Worm (Caenorhabditis elegans) whole organism, L4 larva: ENCODE data around the gene coq-5.

Experiments
- D1046.2 ChIP-seq: fragments of 200-800 bp; sonication (Bioruptor generic); IDR thresholded peaks from 2 replicates; pipeline ENCODE4 v1.3.6; 2022; ENCODE audit warnings: missing genetic modification characterization, missing compliant biosample characterization
- F26F4.8 ChIP-seq: fragments of 200-800 bp; sonication (Bioruptor generic); conservative IDR thresholded peaks from 2 replicates; pipeline ENCODE4 v1.3.6; 2022; ENCODE audit warnings: missing genetic modification characterization, missing compliant biosample characterization
- T26A8.4 ChIP-seq: fragments of 200-800 bp; sonication (Bioruptor generic); IDR thresholded peaks from 2 replicates; pipeline ENCODE4 v1.3.6; 2022; ENCODE audit warnings: missing genetic modification characterization, missing compliant biosample characterization
- aha-1 ChIP-seq: fragments of 150-350 bp; peaks from one replicate; lab custom pipeline; 2014; ENCODE audit warnings: missing biosample characterization, missing genetic modification characterization
- arid-1 ChIP-seq: fragments of 200-800 bp; sonication (Bioruptor generic); conservative IDR thresholded peaks from 2 replicates; pipeline ENCODE4 v1.3.6; 2022; ENCODE audit warnings: missing genetic modification reagents, missing genetic modification characterization, missing compliant biosample characterization
- ceh-20 ChIP-seq: fragments of 200-800 bp; sonication (Bioruptor generic); IDR thresholded peaks from 2 replicates; pipeline ENCODE4 v1.3.6; 2022; ENCODE audit warnings: missing genetic modification reagents, missing genetic modification characterization, missing compliant biosample characterization
- ceh-32 ChIP-seq: sonication (generic microtip); optimal IDR thresholded peaks from 2 replicates; lab custom pipeline; 2016; ENCODE audit warnings: mild to moderate bottlenecking, missing genetic modification characterization, missing compliant biosample characterization; ENCODE audit not compliant: poor library complexity
- ceh-62 ChIP-seq: sonication (generic microtip); optimal IDR thresholded peaks from 2 replicates; lab custom pipeline; 2017; ENCODE audit warnings: missing biosample characterization, missing genetic modification characterization
- cey-2 ChIP-seq: sonication (generic microtip); optimal IDR thresholded peaks from 3 replicates; lab custom pipeline; 2017; ENCODE audit warnings: missing genetic modification characterization, mild to moderate bottlenecking, missing compliant biosample characterization, antibody characterized with exemption, borderline replicate concordance; ENCODE audit not compliant: insufficient read depth
- daf-19 ChIP-seq: fragments of 200-800 bp; sonication (Bioruptor generic); conservative IDR thresholded peaks from 2 replicates; pipeline ENCODE4 v1.3.6; 2022; ENCODE audit warnings: missing genetic modification characterization, missing compliant biosample characterization
- daf-8 ChIP-seq: fragments of 200-800 bp; sonication (Bioruptor generic); IDR thresholded peaks from 2 replicates; pipeline ENCODE4 v1.3.6; 2022; ENCODE audit warnings: missing genetic modification characterization, missing compliant biosample characterization
- dmd-8 ChIP-seq: fragments of 200-800 bp; sonication (Bioruptor generic); IDR thresholded peaks from 2 replicates; pipeline ENCODE4 v1.3.6; 2022; ENCODE audit warnings: missing genetic modification characterization, missing compliant biosample characterization
- duxl-1 ChIP-seq: sonication (generic microtip); optimal IDR thresholded peaks from 2 replicates; lab custom pipeline; 2016; ENCODE audit warnings: mild to moderate bottlenecking, missing genetic modification characterization, moderate library complexity, missing compliant biosample characterization; ENCODE audit not compliant: poor library complexity
- fkh-10 ChIP-seq: fragments of 150-350 bp; optimal IDR thresholded peaks from 2 replicates; lab custom pipeline; 2014; ENCODE audit warnings: missing biosample characterization, missing genetic modification reagents, missing genetic modification characterization
- gei-8 ChIP-seq: fragments of 200-800 bp; sonication (Bioruptor generic); optimal IDR thresholded peaks from 2 replicates; lab custom pipeline; 2018; ENCODE audit warnings: mild to moderate bottlenecking, missing genetic modification characterization, missing compliant biosample characterization
- hlh-11 ChIP-seq: fragments of 200-800 bp; sonication (Bioruptor generic); optimal IDR thresholded peaks from 2 replicates; lab custom pipeline; 2018; ENCODE audit warnings: mild to moderate bottlenecking, missing genetic modification characterization, missing compliant biosample characterization
- hlh-30 ChIP-seq: sonication (generic microtip); optimal IDR thresholded peaks from 2 replicates; lab custom pipeline; 2017; ENCODE audit warnings: antibody characterized with exemption, mild to moderate bottlenecking, missing genetic modification characterization, missing compliant biosample characterization; ENCODE audit not compliant: insufficient read depth
- lin-1 ChIP-seq: fragments of 200-800 bp; sonication (Bioruptor generic); IDR thresholded peaks from 2 replicates; pipeline ENCODE4 v1.3.6; 2022; ENCODE audit warnings: missing genetic modification reagents, missing genetic modification characterization, missing compliant biosample characterization
- lin-15B ChIP-seq: fragments of 150-350 bp; sonication (generic microtip); optimal IDR thresholded peaks from 3 replicates; lab custom pipeline; 2014; ENCODE audit warnings: missing biosample characterization, missing genetic modification characterization
- lir-3 ChIP-seq: sonication (generic microtip); optimal IDR thresholded peaks from 2 replicates; lab custom pipeline; 2016; ENCODE audit warnings: mild to moderate bottlenecking, missing genetic modification characterization, missing compliant biosample characterization
- lsy-2 ChIP-seq, 2 experiments: fragments of 150-350 bp in 1 of 2; sonication (generic microtip) in 1 of 2; optimal IDR thresholded peaks; 2 replicates each; lab custom pipeline; 2014 to 2017; ENCODE audit warnings: missing biosample characterization in 2 of 2, missing genetic modification characterization in 2 of 2
- madf-9 ChIP-seq: fragments of 200-800 bp; sonication (Bioruptor generic); conservative IDR thresholded peaks from 2 replicates; pipeline ENCODE4 v1.3.6; 2022; ENCODE audit warnings: missing genetic modification reagents, missing genetic modification characterization, missing compliant biosample characterization
- mdt-29 ChIP-seq: fragments of 200-800 bp; sonication (Bioruptor generic); IDR thresholded peaks from 2 replicates; pipeline ENCODE4 v1.3.6; 2022; ENCODE audit warnings: missing genetic modification reagents, missing genetic modification characterization, missing compliant biosample characterization
- mep-1 ChIP-seq: fragments of 150-350 bp; sonication (generic microtip); optimal IDR thresholded peaks from 3 replicates; lab custom pipeline; 2014; ENCODE audit warnings: missing biosample characterization, missing genetic modification characterization
- mxl-3 ChIP-seq: fragments of 200-800 bp; sonication (Bioruptor generic); optimal IDR thresholded peaks from 2 replicates; lab custom pipeline; 2018; ENCODE audit warnings: mild to moderate bottlenecking, missing genetic modification characterization, missing compliant biosample characterization
- nhr-10 ChIP-seq: fragments of 150-350 bp; optimal IDR thresholded peaks from 2 replicates; lab custom pipeline; 2014; ENCODE audit warnings: missing biosample characterization, missing genetic modification characterization
- nhr-102 ChIP-seq: sonication (generic microtip); optimal IDR thresholded peaks from 2 replicates; lab custom pipeline; 2016; ENCODE audit warnings: mild to moderate bottlenecking, missing genetic modification characterization, moderate library complexity, missing compliant biosample characterization
- nhr-111 ChIP-seq: fragments of 200-800 bp; sonication (Bioruptor generic); optimal IDR thresholded peaks from 2 replicates; lab custom pipeline; 2018; ENCODE audit warnings: mild to moderate bottlenecking, missing genetic modification characterization, missing compliant biosample characterization
- nhr-237 ChIP-seq: sonication (generic microtip); optimal IDR thresholded peaks from 2 replicates; lab custom pipeline; 2017; ENCODE audit warnings: missing biosample characterization, missing genetic modification characterization
- nhr-25 ChIP-seq: sonication (generic microtip); optimal IDR thresholded peaks from 2 replicates; lab custom pipeline; 2017; ENCODE audit warnings: missing genetic modification characterization, mild to moderate bottlenecking, missing compliant biosample characterization, antibody characterized with exemption, moderate library complexity, borderline replicate concordance; ENCODE audit not compliant: insufficient read depth
- nhr-28 ChIP-seq: fragments of 150-350 bp; optimal IDR thresholded peaks from 2 replicates; lab custom pipeline; 2014; ENCODE audit warnings: missing biosample characterization, missing genetic modification characterization
- nhr-42 ChIP-seq: fragments of 200-800 bp; sonication (Bioruptor generic); IDR thresholded peaks from 2 replicates; pipeline ENCODE4 v1.3.6; 2022; ENCODE audit warnings: missing genetic modification characterization, missing compliant biosample characterization
- pha-4 ChIP-seq, 2 experiments: fragments of 150-350 bp in 1 of 2; fragments of 200-800 bp in 1 of 2; sonication (Bioruptor generic) in 1 of 2; IDR thresholded peaks in 1 of 2; optimal IDR thresholded peaks in 1 of 2; 2 replicates each; pipeline versions ENCODE4 v1.3.6 to Lab custom; 2014 to 2022; ENCODE audit warnings: missing genetic modification characterization in 2 of 2, missing genetic modification reagents in 2 of 2, missing biosample characterization in 1 of 2, missing compliant biosample characterization in 1 of 2
- pqm-1 ChIP-seq: sonication (generic microtip); optimal IDR thresholded peaks from 2 replicates; lab custom pipeline; 2017; ENCODE audit warnings: missing biosample characterization, missing genetic modification characterization
- rbr-2 ChIP-seq: sonication (generic microtip); optimal IDR thresholded peaks from 2 replicates; lab custom pipeline; 2016; ENCODE audit warnings: missing genotype, missing genetic modification characterization, missing compliant biosample characterization
- saeg-2 ChIP-seq: fragments of 200-800 bp; sonication (Bioruptor generic); IDR thresholded peaks from 2 replicates; pipeline ENCODE4 v1.3.6; 2022; ENCODE audit warnings: missing genetic modification reagents, missing genetic modification characterization, missing compliant biosample characterization
- sdz-12 ChIP-seq: fragments of 200-800 bp; sonication (Bioruptor generic); optimal IDR thresholded peaks from 2 replicates; lab custom pipeline; 2018; ENCODE audit warnings: mild to moderate bottlenecking, missing genetic modification characterization, missing compliant biosample characterization
- skn-1 ChIP-seq: fragments of 150-350 bp; optimal IDR thresholded peaks from 2 replicates; lab custom pipeline; 2014; ENCODE audit warnings: missing biosample characterization, missing genetic modification characterization
- snpc-4 ChIP-seq: fragments of 150-350 bp; optimal IDR thresholded peaks from 2 replicates; lab custom pipeline; 2014; ENCODE audit warnings: missing biosample characterization, missing genetic modification characterization
- spr-3 ChIP-seq: fragments of 200-800 bp; sonication (Bioruptor generic); optimal IDR thresholded peaks from 2 replicates; lab custom pipeline; 2018; ENCODE audit warnings: mild to moderate bottlenecking, missing genetic modification characterization, missing compliant biosample characterization
- unc-62 ChIP-seq, 3 experiments: fragments of 150-350 bp in 1 of 3; sonication (generic microtip); optimal IDR thresholded peaks in 2 of 3; peaks in 1 of 3; 1 replicate in 1 of 3; 2 replicates in 2 of 3; lab custom pipeline; 2014 to 2017; ENCODE audit warnings: missing biosample characterization in 3 of 3, missing genetic modification characterization in 3 of 3, missing genetic modification reagents in 3 of 3, missing genotype in 1 of 3
- vab-7 ChIP-seq: fragments of 200-800 bp; sonication (Bioruptor generic); IDR thresholded peaks from 2 replicates; pipeline ENCODE4 v1.3.6; 2022; ENCODE audit warnings: missing genetic modification reagents, missing genetic modification characterization, missing compliant biosample characterization
- zfp-2 ChIP-seq: sonication (generic microtip); optimal IDR thresholded peaks from 2 replicates; lab custom pipeline; 2016; ENCODE audit warnings: mild to moderate bottlenecking, missing genetic modification characterization, missing compliant biosample characterization
- zfp-3 ChIP-seq: fragments of 200-800 bp; sonication (Bioruptor generic); conservative IDR thresholded peaks from 2 replicates; pipeline ENCODE4 v1.3.6; 2022; ENCODE audit warnings: missing genetic modification reagents, missing genetic modification characterization, missing compliant biosample characterization
- zip-11 ChIP-seq: fragments of 200-800 bp; sonication (Bioruptor generic); IDR thresholded peaks from 2 replicates; pipeline ENCODE4 v1.3.6; 2022; ENCODE audit warnings: missing genetic modification characterization, missing compliant biosample characterization
- ztf-11 ChIP-seq: fragments of 150-350 bp; optimal IDR thresholded peaks from 2 replicates; lab custom pipeline; 2014; ENCODE audit warnings: missing biosample characterization, missing genetic modification characterization
- ztf-7 ChIP-seq: fragments of 150-350 bp; optimal IDR thresholded peaks from 2 replicates; lab custom pipeline; 2014; ENCODE audit warnings: missing biosample characterization, missing genetic modification characterization

Gene coq-5

ce11 chrIII:7897733-7898132 is 39.5 kb upstream of the coq-5 start (continued):
- TF ChIP-seq mxl-3 (GFP tag; lab: Kevin White, UChicago) (no peak), zfp-3 (GFP tag; lab: Robert Waterston, UW) (no peak), ztf-11 (tag; lab: Kevin White, UChicago) (no peak), hlh-30 (tag; lab: Kevin White, UChicago) (peak; percentile 33), madf-9 (GFP tag; lab: Robert Waterston, UW) (no peak), pha-4 (GFP tag; IDR thresholded peaks at IDR 0.05; lab: Robert Waterston, UW) (no peak), pha-4 (tag; optimal IDR thresholded peaks at IDR 0.05; lab: Kevin White, UChicago) (no peak), daf-19 (GFP tag; lab: Robert Waterston, UW) (no peak), snpc-4 (no peak), hlh-11 (tag; lab: Kevin White, UChicago) (peak; percentile 27), nhr-42 (GFP tag; lab: Robert Waterston, UW) (no peak), spr-3 (GFP tag; lab: Kevin White, UChicago) (no peak), skn-1 (tag; lab: Kevin White, UChicago) (no peak), daf-8 (GFP tag; lab: Robert Waterston, UW) (no peak), saeg-2 (no peak), pqm-1 (tag; lab: Kevin White, UChicago) (no peak), nhr-28 (peak; percentile 81), arid-1 (no peak), lsy-2 (tag; optimal IDR thresholded peaks at IDR 0.05; lab: Kevin White, UChicago) (peak in 1 of 2 experiments; percentile 59), fkh-10 (no peak), T26A8.4 (no peak), zfp-2 (tag; lab: Kevin White, UChicago) (no peak), cey-2 (tag; lab: Kevin White, UChicago) (peak; percentile 5), nhr-10 (tag; lab: Kevin White, UChicago) (no peak), D1046.2 (GFP tag; lab: Robert Waterston, UW) (no peak), dmd-8 (GFP tag; lab: Robert Waterston, UW) (no peak), vab-7 (GFP tag; lab: Robert Waterston, UW) (no peak), ztf-7 (tag; lab: Kevin White, UChicago) (no peak), F26F4.8 (no peak), mep-1 (tag; lab: Kevin White, UChicago) (peak; percentile 26), nhr-237 (no peak), lin-1 (GFP tag; lab: Robert Waterston, UW) (no peak), ceh-62 (no peak), lin-15B (tag; lab: Kevin White, UChicago) (no peak)

DNA sequence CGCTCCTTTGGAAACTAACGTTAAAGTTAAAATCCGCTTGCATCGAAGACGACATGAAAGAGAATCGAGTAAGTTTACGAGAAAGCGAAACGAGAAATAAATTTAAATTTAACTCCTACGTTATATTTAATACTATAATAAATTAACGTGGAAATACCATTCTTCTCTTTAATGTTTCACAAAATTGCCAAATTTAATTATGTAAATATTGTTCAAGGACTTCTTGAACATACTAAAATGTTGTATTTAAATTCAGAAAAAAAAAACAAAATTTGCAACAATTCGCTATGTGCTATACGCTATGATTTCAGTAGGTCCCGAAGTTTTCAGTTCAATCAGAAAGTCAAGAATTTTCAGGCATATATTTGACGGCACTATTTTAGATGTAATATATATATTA is 38.7 kb upstream of the coq-5 start, which contains the start of gene ZK688.10:
ZK688.10 (minus strand) TSS at position 101 of the 400 bp plus-strand sequence.
- TF ChIP-seq aha-1 (tag; lab: Kevin White, UChicago): peak; percentile 12
- no peak for TF ChIP-seq pqm-1 (tag; lab: Kevin White, UChicago)
- TF ChIP-seq ceh-32: no peak

DNA sequence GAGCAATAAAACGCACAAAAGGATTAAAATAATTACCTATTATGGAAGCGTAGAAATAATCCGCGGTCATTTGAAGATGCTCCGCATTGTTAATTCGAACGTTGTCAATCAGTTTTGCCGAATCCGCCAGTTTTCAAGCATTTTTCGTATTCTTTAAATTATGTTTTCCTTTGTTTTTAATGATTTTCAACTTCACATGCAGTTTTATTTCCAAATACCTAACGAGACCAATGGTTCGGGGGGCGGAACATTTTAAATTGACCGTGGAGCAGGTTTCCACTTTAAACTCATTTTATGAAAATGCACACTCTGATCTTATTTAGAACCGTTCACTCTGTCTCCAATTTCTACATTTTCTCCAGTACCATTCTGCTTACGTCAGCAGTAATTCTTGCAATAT is 36.5 kb upstream of the coq-5 start, which contains the start of gene ZK688.4:
ZK688.4 (plus strand) TSS at position 301 of the 400 bp plus-strand sequence.
- TF ChIP-seq ceh-20 (GFP tag; lab: Robert Waterston, UW) (no peak), zfp-2 (tag; lab: Kevin White, UChicago) (no peak), mdt-29 (no peak), duxl-1 (no peak), nhr-102 (no peak), rbr-2 (tag; lab: Kevin White, UChicago) (no peak), mep-1 (tag; lab: Kevin White, UChicago) (no peak), mxl-3 (GFP tag; lab: Kevin White, UChicago) (no peak), unc-62 (GFP tag; optimal IDR thresholded peaks at IDR 0.05 in 1 of 2; lab: Kevin White, UChicago) (no peak), unc-62 (tag; optimal IDR thresholded peaks at IDR 0.05; lab: Kevin White, UChicago) (no peak), lir-3 (tag; lab: Kevin White, UChicago) (no peak), nhr-111 (no peak), sdz-12 (GFP tag; lab: Kevin White, UChicago) (no peak), gei-8 (GFP tag; lab: Kevin White, UChicago) (no peak), arid-1 (no peak), nhr-25 (no peak), zip-11 (GFP tag; lab: Robert Waterston, UW) (no peak)
